Fruit fly (Drosophila melanogaster): ENCODE measurements around the gene Acsf2.

dm6 chr2L:5374216-5374615, 32.2 kb upstream of the Acsf2 start:
- TF ChIP-seq sens (GFP tag) = no peak
- TF ChIP-seq caup (GFP tag; optimal IDR thresholded peaks at IDR 0.05; ENCODE audit: severe bottlenecking) = no peak
- no peak for TF ChIP-seq Elba2 (GFP tag; optimal IDR thresholded peaks at IDR 0.05)

Data from whole organism, embryonic.